Fruit fly (Drosophila melanogaster) whole organism, embryonic: ENCODE data around the gene CG32568.

Experiments used
- Asciz ChIP-seq: fragments of 200-800 bp; sonication (Bioruptor generic); optimal IDR thresholded peaks from 2 replicates; lab custom pipeline; 2017; ENCODE audit warnings: missing biosample characterization, mild to moderate bottlenecking, missing genetic modification characterization, missing genetic modification reagents
- Atf6 ChIP-seq: fragments of 200-800 bp; sonication (Bioruptor generic); IDR thresholded peaks from 2 replicates; pipeline ENCODE4 v1.3.6; 2022; ENCODE audit warnings: missing biosample characterization, missing genetic modification characterization
- Awh ChIP-seq: fragments of 200-800 bp; sonication (Bioruptor generic); IDR thresholded peaks from 2 replicates; pipeline ENCODE4, ENCODE4 v1.3.6; 2022; ENCODE audit warnings: missing biosample characterization, missing genetic modification characterization
- CG11504 ChIP-seq: fragments of 200-800 bp; sonication (Bioruptor generic); optimal IDR thresholded peaks from 3 replicates; lab custom pipeline; 2019; ENCODE audit warnings: missing biosample characterization, mild to moderate bottlenecking, missing genetic modification characterization, moderate library complexity
- CG12744 ChIP-seq: fragments of 200-800 bp; sonication (Bioruptor generic); optimal IDR thresholded peaks from 2 replicates; lab custom pipeline; 2016; ENCODE audit warnings: missing biosample characterization, missing genetic modification characterization
- CG15269 ChIP-seq: fragments of 200-800 bp; sonication (Bioruptor generic); optimal IDR thresholded peaks from 2 replicates; lab custom pipeline; 2018; ENCODE audit warnings: missing biosample characterization, mild to moderate bottlenecking, missing genetic modification characterization, moderate library complexity
- CG15696 ChIP-seq: fragments of 200-800 bp; sonication (Bioruptor generic); optimal IDR thresholded peaks from 2 replicates; lab custom pipeline; 2019; ENCODE audit warnings: missing biosample characterization, mild to moderate bottlenecking, missing genetic modification characterization, moderate library complexity
- CG1603 ChIP-seq: fragments of 200-800 bp; sonication (Bioruptor generic); optimal IDR thresholded peaks from 2 replicates; lab custom pipeline; 2019; ENCODE audit warnings: missing biosample characterization, mild to moderate bottlenecking, missing genetic modification characterization, moderate library complexity
- CG17568 ChIP-seq: fragments of 200-800 bp; sonication (Bioruptor generic); optimal IDR thresholded peaks from 2 replicates; lab custom pipeline; 2018; ENCODE audit warnings: missing biosample characterization, mild to moderate bottlenecking, missing genetic modification characterization, moderate library complexity
- CG2116 ChIP-seq: fragments of 200-800 bp; sonication (Bioruptor generic); optimal IDR thresholded peaks from 3 replicates; lab custom pipeline; 2018; ENCODE audit warnings: missing biosample characterization, mild to moderate bottlenecking, missing genetic modification characterization
- CG2712 ChIP-seq: fragments of 200-800 bp; optimal IDR thresholded peaks from 3 replicates; lab custom pipeline; 2019; ENCODE audit warnings: missing biosample characterization, mild to moderate bottlenecking, missing genetic modification characterization, moderate library complexity
- CG31224 ChIP-seq: fragments of 200-800 bp; sonication (Bioruptor generic); IDR thresholded peaks from 2 replicates; pipeline ENCODE4 v1.3.6; 2022; ENCODE audit warnings: missing biosample characterization, missing genetic modification characterization
- CG32772 ChIP-seq: fragments of 200-800 bp; sonication (Bioruptor generic); IDR thresholded peaks from 2 replicates; pipeline ENCODE4 v1.3.6; 2022; ENCODE audit warnings: missing biosample characterization, missing genetic modification characterization
- CG3407 ChIP-seq: fragments of 200-800 bp; sonication (Bioruptor generic); optimal IDR thresholded peaks from 2 replicates; lab custom pipeline; 2018; ENCODE audit warnings: missing biosample characterization, mild to moderate bottlenecking, missing genetic modification characterization
- CG3838 ChIP-seq: fragments of 200-800 bp; sonication (Bioruptor generic); optimal IDR thresholded peaks from 3 replicates; lab custom pipeline; 2016; ENCODE audit warnings: missing biosample characterization, missing genetic modification characterization
- CG4707 ChIP-seq: fragments of 200-800 bp; sonication (Bioruptor generic); optimal IDR thresholded peaks from 2 replicates; lab custom pipeline; 2018; ENCODE audit warnings: missing biosample characterization, mild to moderate bottlenecking, missing genetic modification characterization, moderate library complexity
- CG4730 ChIP-seq: fragments of 200-800 bp; sonication (Bioruptor generic); IDR thresholded peaks from 2 replicates; pipeline ENCODE4 v1.3.6; 2022; ENCODE audit warnings: missing biosample characterization, missing genetic modification characterization
- CG9215 ChIP-seq: fragments of 200-800 bp; sonication (Bioruptor generic); IDR thresholded peaks from 2 replicates; pipeline ENCODE4 v1.3.6; 2022; ENCODE audit warnings: missing biosample characterization, missing genetic modification characterization
- CG9727 ChIP-seq: fragments of 200-800 bp; sonication (Bioruptor generic); optimal IDR thresholded peaks from 3 replicates; lab custom pipeline; 2017; ENCODE audit warnings: missing biosample characterization, mild to moderate bottlenecking, missing genetic modification characterization
- CTCF ChIP-seq: fragments of 200-800 bp; sonication (Bioruptor generic); optimal IDR thresholded peaks from 2 replicates; lab custom pipeline; 2017; ENCODE audit warnings: missing biosample characterization, mild to moderate bottlenecking, missing genetic modification characterization, moderate library complexity
- Deaf1 ChIP-seq: fragments of 200-800 bp; optimal IDR thresholded peaks from 3 replicates; lab custom pipeline; 2019; ENCODE audit warnings: missing biosample characterization, mild to moderate bottlenecking, missing genetic modification characterization, moderate library complexity
- Dfd ChIP-seq, 2 experiments: fragments of >200 bp; optimal IDR thresholded peaks; 2 replicates each; lab custom pipeline; 2017; ENCODE audit warnings: missing biosample characterization in 2 of 2, missing genetic modification characterization in 2 of 2
- Dll ChIP-seq: fragments of 200-800 bp; sonication (Bioruptor generic); IDR thresholded peaks from 4 replicates; pipeline ENCODE4 v1.3.6; 2022; ENCODE audit warnings: missing biosample characterization, missing genetic modification characterization; ENCODE audit not compliant: partially characterized antibody
- Fer3 ChIP-seq: fragments of 200-800 bp; sonication (Bioruptor generic); optimal IDR thresholded peaks from 2 replicates; lab custom pipeline; 2018; ENCODE audit warnings: missing biosample characterization, mild to moderate bottlenecking, missing genetic modification characterization, moderate library complexity
- Hmr ChIP-seq: fragments of 200-800 bp; sonication (Bioruptor generic); optimal IDR thresholded peaks from 3 replicates; lab custom pipeline; 2017; ENCODE audit warnings: mild to moderate bottlenecking, missing biosample characterization, missing genetic modification reagents, missing genetic modification characterization
- Lim3 ChIP-seq: fragments of 200-800 bp; sonication (Bioruptor generic); IDR thresholded peaks from 2 replicates; pipeline ENCODE4 v1.3.6; 2022; ENCODE audit warnings: missing biosample characterization, missing genetic modification characterization
- NFAT ChIP-seq: fragments of 200-800 bp; sonication (Bioruptor generic); IDR thresholded peaks from 2 replicates; pipeline ENCODE4 v1.3.6; 2022; ENCODE audit warnings: missing biosample characterization, missing genetic modification characterization
- NfI ChIP-seq: fragments of 200-800 bp; sonication (Bioruptor generic); optimal IDR thresholded peaks from 3 replicates; lab custom pipeline; 2018; ENCODE audit warnings: missing biosample characterization, mild to moderate bottlenecking, missing genetic modification characterization, moderate library complexity
- Spps ChIP-seq: fragments of 200-800 bp; sonication (Bioruptor generic); optimal IDR thresholded peaks from 2 replicates; lab custom pipeline; 2018; ENCODE audit warnings: missing biosample characterization, mild to moderate bottlenecking, missing genetic modification characterization
- Ssrp ChIP-seq: fragments of 200-800 bp; sonication (Bioruptor generic); optimal IDR thresholded peaks from 2 replicates; lab custom pipeline; 2018; ENCODE audit warnings: missing biosample characterization, mild to moderate bottlenecking, missing genetic modification characterization, moderate library complexity
- az2 ChIP-seq: fragments of 200-800 bp; sonication (Bioruptor generic); optimal IDR thresholded peaks from 3 replicates; lab custom pipeline; 2016; ENCODE audit warnings: missing biosample characterization, missing genetic modification characterization
- chif ChIP-seq, 2 experiments: fragments of 200-800 bp; sonication (Bioruptor generic); optimal IDR thresholded peaks; 3 replicates each; lab custom pipeline; 2016; ENCODE audit warnings: missing biosample characterization in 2 of 2, missing genetic modification characterization in 2 of 2
- chinmo ChIP-seq: fragments of 200-800 bp; sonication (Bioruptor generic); IDR thresholded peaks from 4 replicates; pipeline ENCODE4 v1.3.6; 2022; ENCODE audit warnings: missing biosample characterization, missing genetic modification characterization; ENCODE audit not compliant: partially characterized antibody
- chn ChIP-seq: fragments of 200-800 bp; sonication (Bioruptor generic); optimal IDR thresholded peaks from 2 replicates; lab custom pipeline; 2016; ENCODE audit warnings: missing biosample characterization, missing genetic modification characterization
- dan ChIP-seq: fragments of 200-800 bp; sonication (Bioruptor generic); IDR thresholded peaks from 2 replicates; pipeline ENCODE4 v1.3.6; 2022; ENCODE audit warnings: missing biosample characterization, missing genetic modification characterization
- dimm ChIP-seq: fragments of 200-800 bp; sonication (Bioruptor generic); IDR thresholded peaks from 2 replicates; pipeline ENCODE4 v1.3.6; 2022; ENCODE audit warnings: missing biosample characterization, missing genetic modification characterization
- eyg ChIP-seq: fragments of 200-800 bp; sonication (Bioruptor generic); optimal IDR thresholded peaks from 3 replicates; lab custom pipeline; 2016; ENCODE audit warnings: missing biosample characterization, missing genetic modification characterization
- gfzf ChIP-seq: fragments of 200-800 bp; sonication (Bioruptor generic); optimal IDR thresholded peaks from 2 replicates; lab custom pipeline; 2016; ENCODE audit warnings: missing biosample characterization, mild to moderate bottlenecking, missing genetic modification characterization, moderate library complexity
- gt ChIP-seq: fragments of 200-800 bp; sonication (Bioruptor generic); IDR thresholded peaks from 2 replicates; pipeline ENCODE4 v1.3.6; 2022; ENCODE audit warnings: missing biosample characterization, missing genetic modification characterization
- h ChIP-seq: fragments of >200 bp; optimal IDR thresholded peaks from 2 replicates; lab custom pipeline; 2017
- mam ChIP-seq: fragments of 200-800 bp; sonication (Bioruptor generic); optimal IDR thresholded peaks from 3 replicates; lab custom pipeline; 2016; ENCODE audit warnings: missing biosample characterization, missing genetic modification characterization
- ranshi ChIP-seq: fragments of 200-800 bp; sonication (Bioruptor generic); IDR thresholded peaks from 2 replicates; pipeline ENCODE4 v1.3.6; 2022; ENCODE audit warnings: missing biosample characterization, missing genetic modification characterization
- scrt ChIP-seq: fragments of 200-800 bp; sonication (Bioruptor generic); optimal IDR thresholded peaks from 2 replicates; lab custom pipeline; 2018; ENCODE audit warnings: missing biosample characterization, mild to moderate bottlenecking, missing genetic modification characterization, moderate library complexity
- sd ChIP-seq: fragments of 200-800 bp; sonication (Bioruptor generic); optimal IDR thresholded peaks from 3 replicates; lab custom pipeline; 2018; ENCODE audit warnings: missing biosample characterization, mild to moderate bottlenecking, missing genetic modification characterization, moderate library complexity
- so ChIP-seq: fragments of 200-800 bp; sonication (Bioruptor generic); IDR thresholded peaks from 3 replicates; pipeline ENCODE4 v1.3.6; 2022; ENCODE audit warnings: missing biosample characterization, missing genetic modification characterization
- sob ChIP-seq: fragments of 200-800 bp; sonication (Bioruptor generic); IDR thresholded peaks from 2 replicates; pipeline ENCODE4 v1.3.6; 2022; ENCODE audit warnings: missing biosample characterization, missing genetic modification characterization
- tap ChIP-seq: fragments of 200-800 bp; optimal IDR thresholded peaks from 3 replicates; lab custom pipeline; 2019; ENCODE audit warnings: missing biosample characterization, mild to moderate bottlenecking, missing genetic modification characterization, moderate library complexity
- vnd ChIP-seq: fragments of 200-800 bp; sonication (Bioruptor generic); IDR thresholded peaks from 3 replicates; pipeline ENCODE4 v1.3.6; 2022; ENCODE audit warnings: missing biosample characterization, missing genetic modification characterization; ENCODE audit not compliant: partially characterized antibody
- zfh1 ChIP-seq: fragments of 200-800 bp; sonication (Bioruptor generic); IDR thresholded peaks from 3 replicates; pipeline ENCODE4 v1.3.6; 2022; ENCODE audit warnings: missing biosample characterization, missing genetic modification characterization

Gene CG32568

dm6 chrX:16723203-16724173 lies 17.2 kb upstream of the CG32568 start (continued):
- TF ChIP-seq eyg (GFP tag; lab: Kevin White, UChicago) (no peak), Atf6 (GFP tag; lab: Robert Waterston, UW) (peak; percentile 72; the same call in 1 of the 2 replicates), CG2712 (tag; lab: Kevin White, UChicago) (peak; percentile 76), CG3407 (GFP tag; lab: Kevin White, UChicago) (peak; percentile 63), chinmo (GFP tag; lab: Robert Waterston, UW) (0 out of 4 replicates have a peak, but pooled peaks have one; percentile 53), Awh (GFP tag; lab: Robert Waterston, UW) (peak; percentile 55), CG15269 (tag; lab: Kevin White, UChicago) (peak; percentile 84), vnd (GFP tag; lab: Robert Waterston, UW) (no peak), scrt (GFP tag; lab: Kevin White, UChicago) (peak; percentile 24), mam (GFP tag; lab: Kevin White, UChicago) (peak; percentile 71), dimm (GFP tag; lab: Robert Waterston, UW) (0 out of 2 replicates have a peak, but pooled peaks have one; percentile 22), CG3838 (no peak), az2 (GFP tag; lab: Kevin White, UChicago) (peak; percentile 74), ranshi (GFP tag; lab: Robert Waterston, UW) (no peak), Asciz (GFP tag; lab: Kevin White, UChicago) (peak; percentile 32), NFAT (GFP tag; lab: Robert Waterston, UW) (0 out of 2 replicates have a peak, but pooled peaks have one; percentile 39), CG9215 (GFP tag; lab: Robert Waterston, UW) (peak; percentile 82), h (no peak), sd (tag; lab: Kevin White, UChicago) (peak; percentile 59), Dfd (GFP tag; optimal IDR thresholded peaks at IDR 0.05; lab: Kevin White, UChicago) (no peak), Fer3 (tag; lab: Kevin White, UChicago) (peak; percentile 58), zfh1 (peak; percentile 60; the same call in 1 of the 3 replicates), gt (GFP tag; lab: Robert Waterston, UW) (no peak), CG2116 (GFP tag; lab: Kevin White, UChicago) (peak; percentile 26), Spps (tag; lab: Kevin White, UChicago) (no peak), chif (GFP tag; optimal IDR thresholded peaks at IDR 0.05; lab: Kevin White, UChicago) (peak; percentile 41 to 58), CG9727 (GFP tag; lab: Kevin White, UChicago) (peak; percentile 78), CG32772 (GFP tag; lab: Robert Waterston, UW) (peak; percentile 67), Dll (GFP tag; lab: Robert Waterston, UW) (no peak), CG17568 (GFP tag; lab: Kevin White, UChicago) (peak; percentile 72), sob (peak; percentile 56; the same call in 1 of the 2 replicates), Ssrp (tag; lab: Kevin White, UChicago) (peak; percentile 79), so (GFP tag; lab: Robert Waterston, UW) (peak; percentile 68; the same call in 2 of the 3 replicates), CG1603 (tag; lab: Kevin White, UChicago) (no peak), gfzf (no peak), tap (tag; lab: Kevin White, UChicago) (peak; percentile 19), Lim3 (no peak), Hmr (GFP tag; lab: Kevin White, UChicago) (peak; percentile 85), Deaf1 (peak; percentile 47), CG4730 (GFP tag; lab: Robert Waterston, UW) (peak; percentile 26; the same call in 1 of the 2 replicates), dan (no peak), CG31224 (GFP tag; lab: Robert Waterston, UW) (peak; percentile 35), chn (GFP tag; lab: Kevin White, UChicago) (peak; percentile 40), CG4707 (GFP tag; lab: Kevin White, UChicago) (peak; percentile 54), CG11504 (tag; lab: Kevin White, UChicago) (peak; percentile 86), CG12744 (GFP tag; lab: Kevin White, UChicago) (peak; percentile 32), CG15696 (tag; lab: Kevin White, UChicago) (no peak), NfI (GFP tag; lab: Kevin White, UChicago) (peak; percentile 83), CTCF (GFP tag; lab: Kevin White, UChicago) (peak; percentile 48)
